Worm (Caenorhabditis elegans) whole organism, young adult: ENCODE data around the gene nhr-126.

Experiments used
- B0019.2 ChIP-seq: fragments of 200-800 bp; sonication (Bioruptor generic); conservative IDR thresholded peaks from 2 replicates; pipeline ENCODE4 v1.3.6; 2022; ENCODE audit warnings: missing genetic modification reagents, missing genetic modification characterization, missing compliant biosample characterization
- C17E4.6 ChIP-seq: fragments of 200-800 bp; sonication (Bioruptor generic); IDR thresholded peaks from 2 replicates; pipeline ENCODE4 v1.3.6; 2022; ENCODE audit warnings: missing genetic modification reagents, missing genetic modification characterization, missing compliant biosample characterization
- F10E7.11 ChIP-seq: sonication (generic microtip); optimal IDR thresholded peaks from 2 replicates; lab custom pipeline; 2017; ENCODE audit warnings: mild to moderate bottlenecking, missing genetic modification characterization, moderate library complexity, missing compliant biosample characterization
- F57C9.4 ChIP-seq: sonication (generic microtip); optimal IDR thresholded peaks from 2 replicates; lab custom pipeline; 2017; ENCODE audit warnings: mild to moderate bottlenecking, missing genetic modification characterization, missing compliant biosample characterization
- Y56A3A.18 ChIP-seq: fragments of 200-800 bp; sonication (Bioruptor generic); IDR thresholded peaks from 2 replicates; pipeline ENCODE4 v1.3.6; 2022; ENCODE audit warnings: missing genetic modification reagents, missing genetic modification characterization, missing compliant biosample characterization
- Y95B8A.8 ChIP-seq: fragments of 200-800 bp; sonication (Bioruptor generic); IDR thresholded peaks from 2 replicates; pipeline ENCODE4 v1.3.6; 2022; ENCODE audit warnings: missing genetic modification reagents, missing genetic modification characterization, missing compliant biosample characterization
- aptf-2 ChIP-seq: fragments of 200-800 bp; sonication (Bioruptor generic); conservative IDR thresholded peaks from 2 replicates; pipeline ENCODE4 v1.3.6; 2022; ENCODE audit warnings: missing genetic modification reagents, missing genetic modification characterization, missing compliant biosample characterization
- attf-5 ChIP-seq: fragments of 200-800 bp; sonication (Bioruptor generic); optimal IDR thresholded peaks from 2 replicates; lab custom pipeline; 2018; ENCODE audit warnings: mild to moderate bottlenecking, missing genetic modification characterization, missing compliant biosample characterization
- ccch-3 ChIP-seq: fragments of 200-800 bp; sonication (Bioruptor generic); optimal IDR thresholded peaks from 2 replicates; lab custom pipeline; 2018; ENCODE audit warnings: mild to moderate bottlenecking, missing genetic modification characterization, missing compliant biosample characterization
- cebp-1 ChIP-seq, 2 experiments: fragments of 200-800 bp in 1 of 2; sonication (Bioruptor generic) in 1 of 2; sonication (generic microtip) in 1 of 2; IDR thresholded peaks in 1 of 2; optimal IDR thresholded peaks in 1 of 2; 2 replicates each; pipeline versions ENCODE4 v1.3.6 to Lab custom; 2017 to 2022; ENCODE audit warnings: missing compliant biosample characterization in 2 of 2, missing genetic modification characterization in 2 of 2, mild to moderate bottlenecking in 1 of 2, missing genetic modification reagents in 1 of 2, moderate library complexity in 1 of 2
- chd-7 ChIP-seq: sonication (generic microtip); optimal IDR thresholded peaks from 2 replicates; lab custom pipeline; 2016; ENCODE audit warnings: mild to moderate bottlenecking, missing genetic modification characterization, moderate library complexity, missing compliant biosample characterization
- dox-1 ChIP-seq: fragments of 200-800 bp; sonication (Bioruptor generic); IDR thresholded peaks from 2 replicates; pipeline ENCODE4 v1.3.6; 2022; ENCODE audit warnings: missing genetic modification reagents, missing genetic modification characterization, missing compliant biosample characterization
- dpff-1 ChIP-seq: sonication (generic microtip); optimal IDR thresholded peaks from 2 replicates; lab custom pipeline; 2017; ENCODE audit warnings: mild to moderate bottlenecking, missing genetic modification characterization, missing compliant biosample characterization
- dpl-1 ChIP-seq: fragments of 150-350 bp; optimal IDR thresholded peaks from 2 replicates; lab custom pipeline; 2014; ENCODE audit warnings: missing biosample characterization, missing genetic modification reagents, missing genetic modification characterization
- egl-44 ChIP-seq: fragments of 200-800 bp; sonication (Bioruptor generic); IDR thresholded peaks from 2 replicates; pipeline ENCODE4 v1.3.6; 2022; ENCODE audit warnings: missing genetic modification reagents, missing genetic modification characterization, missing compliant biosample characterization
- egrh-3 ChIP-seq: fragments of 200-800 bp; sonication (Bioruptor generic); IDR thresholded peaks from 2 replicates; pipeline ENCODE4 v1.3.6; 2022; ENCODE audit warnings: missing genetic modification reagents, missing genetic modification characterization, missing compliant biosample characterization
- ekl-4 ChIP-seq: fragments of 200-800 bp; sonication (Bioruptor generic); IDR thresholded peaks from 2 replicates; pipeline ENCODE4 v1.3.6; 2022; ENCODE audit warnings: missing genetic modification reagents, missing genetic modification characterization, missing compliant biosample characterization
- hmg-1.2 ChIP-seq: fragments of 200-800 bp; sonication (Bioruptor generic); IDR thresholded peaks from 2 replicates; pipeline ENCODE4 v1.3.6; 2022; ENCODE audit warnings: missing genetic modification reagents, missing genetic modification characterization, missing compliant biosample characterization
- hsf-1 ChIP-seq: fragments of 200-800 bp; sonication (Bioruptor generic); IDR thresholded peaks from 2 replicates; pipeline ENCODE4 v1.3.6; 2022; ENCODE audit warnings: missing genetic modification reagents, missing genetic modification characterization, missing compliant biosample characterization
- let-526 ChIP-seq: fragments of 200-800 bp; sonication (Bioruptor generic); IDR thresholded peaks from 2 replicates; pipeline ENCODE4 v1.3.6; 2022; ENCODE audit warnings: missing genetic modification reagents, missing genetic modification characterization, missing compliant biosample characterization
- lin-26 ChIP-seq: fragments of 200-800 bp; sonication (Bioruptor generic); IDR thresholded peaks from 2 replicates; pipeline ENCODE4 v1.3.6; 2022; ENCODE audit warnings: missing genetic modification reagents, missing genetic modification characterization, missing compliant biosample characterization
- lin-40 ChIP-seq: sonication (generic microtip); optimal IDR thresholded peaks from 2 replicates; lab custom pipeline; 2016; ENCODE audit warnings: missing genetic modification characterization, mild to moderate bottlenecking, missing compliant biosample characterization, missing genotype, missing genetic modification reagents
- madf-10 ChIP-seq: sonication (generic microtip); optimal IDR thresholded peaks from 2 replicates; lab custom pipeline; 2016; ENCODE audit warnings: mild to moderate bottlenecking, missing genetic modification characterization, missing compliant biosample characterization
- madf-3 ChIP-seq: fragments of 200-800 bp; sonication (Bioruptor generic); IDR thresholded peaks from 2 replicates; pipeline ENCODE4 v1.3.6; 2022; ENCODE audit warnings: missing genetic modification reagents, missing genetic modification characterization, missing compliant biosample characterization
- mel-28 ChIP-seq: sonication (generic microtip); optimal IDR thresholded peaks from 2 replicates; lab custom pipeline; 2016; ENCODE audit warnings: borderline replicate concordance, mild to moderate bottlenecking, missing genetic modification characterization, missing compliant biosample characterization
- mxl-1 ChIP-seq: sonication (generic microtip); optimal IDR thresholded peaks from 2 replicates; lab custom pipeline; 2016; ENCODE audit warnings: missing genetic modification characterization, missing compliant biosample characterization
- nfya-1 ChIP-seq: sonication (generic microtip); optimal IDR thresholded peaks from 2 replicates; lab custom pipeline; 2017; ENCODE audit warnings: antibody characterized with exemption, missing compliant biosample characterization, missing genetic modification characterization, borderline replicate concordance; ENCODE audit not compliant: insufficient read depth
- nhr-120 ChIP-seq: fragments of 200-800 bp; sonication (Bioruptor generic); IDR thresholded peaks from 2 replicates; pipeline ENCODE4 v1.3.6; 2022; ENCODE audit warnings: missing genetic modification characterization, missing compliant biosample characterization
- nhr-179 ChIP-seq: sonication (generic microtip); optimal IDR thresholded peaks from 2 replicates; lab custom pipeline; 2016; ENCODE audit warnings: mild to moderate bottlenecking, missing genetic modification characterization, missing compliant biosample characterization
- nhr-80 ChIP-seq: sonication (generic microtip); optimal IDR thresholded peaks from 2 replicates; lab custom pipeline; 2016; ENCODE audit warnings: missing genetic modification characterization, missing compliant biosample characterization
- pha-4 ChIP-seq: fragments of 150-350 bp; sonication (generic microtip); optimal IDR thresholded peaks from 2 replicates; lab custom pipeline; 2014; ENCODE audit warnings: missing biosample characterization, missing genetic modification reagents, missing genetic modification characterization
- snpc-1.1 ChIP-seq: sonication (generic microtip); optimal IDR thresholded peaks from 2 replicates; lab custom pipeline; 2017; ENCODE audit warnings: missing genetic modification characterization, mild to moderate bottlenecking, missing compliant biosample characterization, antibody characterized with exemption, moderate library complexity, missing genotype, missing genetic modification reagents; ENCODE audit not compliant: insufficient read depth
- snpc-4 ChIP-seq, 5 experiments: fragments of 150-350 bp in 1 of 5; sonication (generic microtip) in 4 of 5; optimal IDR thresholded peaks; 2 replicates each; lab custom pipeline; 2014 to 2018; ENCODE audit warnings: missing genetic modification characterization in 5 of 5, missing biosample characterization in 3 of 5, antibody characterized with exemption in 2 of 5, mild to moderate bottlenecking in 2 of 5, missing compliant biosample characterization in 2 of 5, missing genotype in 2 of 5, moderate library complexity in 2 of 5, missing genetic modification reagents in 1 of 5
- somi-1 ChIP-seq: fragments of 200-800 bp; sonication (Bioruptor generic); optimal IDR thresholded peaks from 2 replicates; lab custom pipeline; 2018; ENCODE audit warnings: mild to moderate bottlenecking, missing genetic modification characterization, missing compliant biosample characterization
- xnd-1 ChIP-seq: sonication (generic microtip); optimal IDR thresholded peaks from 2 replicates; lab custom pipeline; 2016; ENCODE audit warnings: missing genotype, missing genetic modification reagents, missing genetic modification characterization, missing compliant biosample characterization
- zfh-2 ChIP-seq: fragments of 200-800 bp; sonication (Bioruptor generic); conservative IDR thresholded peaks from 2 replicates; pipeline ENCODE4 v1.3.6; 2022; ENCODE audit warnings: missing genetic modification reagents, missing genetic modification characterization, missing compliant biosample characterization
- zim-3 ChIP-seq: sonication (generic microtip); optimal IDR thresholded peaks from 2 replicates; lab custom pipeline; 2017; ENCODE audit warnings: mild to moderate bottlenecking, missing genetic modification characterization, moderate library complexity, missing compliant biosample characterization
- ztf-26 ChIP-seq: sonication (generic microtip); optimal IDR thresholded peaks from 2 replicates; lab custom pipeline; 2017; ENCODE audit warnings: missing genetic modification characterization, missing compliant biosample characterization
- ztf-3 ChIP-seq: fragments of 200-800 bp; sonication (Bioruptor generic); optimal IDR thresholded peaks from 2 replicates; lab custom pipeline; 2018; ENCODE audit warnings: mild to moderate bottlenecking, missing genetic modification characterization, missing compliant biosample characterization

Gene nhr-126

ce11 chrV:2250126-2250590 is 21.3 kb downstream of the nhr-126 start, which contains the start of gene cyp-33C7 (continued):
- TF ChIP-seq mel-28 (tag; lab: Kevin White, UChicago) (no peak), ztf-3 (no peak), Y95B8A.8 (GFP tag; lab: Robert Waterston, UW) (no peak), dpl-1 (GFP tag; lab: Kevin White, UChicago) (no peak), ztf-26 (tag; lab: Kevin White, UChicago) (no peak), mxl-1 (tag; lab: Kevin White, UChicago) (no peak), nhr-179 (tag; lab: Kevin White, UChicago) (no peak), egrh-3 (GFP tag; lab: Robert Waterston, UW) (no peak), ccch-3 (GFP tag; lab: Kevin White, UChicago) (no peak), hmg-1.2 (GFP tag; lab: Robert Waterston, UW) (peak; percentile 18; the same call in 1 of the 2 replicates), xnd-1 (tag; lab: Kevin White, UChicago) (no peak), nfya-1 (tag; lab: Kevin White, UChicago) (no peak), lin-26 (no peak), Y56A3A.18 (GFP tag; lab: Robert Waterston, UW) (no peak), cebp-1 (GFP tag; IDR thresholded peaks at IDR 0.05; lab: Robert Waterston, UW) (peak; percentile 95), cebp-1 (tag; optimal IDR thresholded peaks at IDR 0.05; lab: Kevin White, UChicago) (peak; percentile 96), dox-1 (0 out of 2 replicates have a peak, but pooled peaks have one; percentile 46), madf-3 (GFP tag; lab: Robert Waterston, UW) (no peak), attf-5 (GFP tag; lab: Kevin White, UChicago) (peak; percentile 56), F10E7.11 (no peak), madf-10 (tag; lab: Kevin White, UChicago) (no peak), snpc-1.1 (tag; lab: Kevin White, UChicago) (no peak), pha-4 (tag; lab: Kevin White, UChicago) (peak; percentile 62), aptf-2 (GFP tag; lab: Robert Waterston, UW) (no peak), somi-1 (GFP tag; lab: Kevin White, UChicago) (no peak), egl-44 (GFP tag; lab: Robert Waterston, UW) (no peak), let-526 (no peak), zim-3 (tag; lab: Kevin White, UChicago) (no peak), dpff-1 (no peak), B0019.2 (GFP tag; lab: Robert Waterston, UW) (no peak), snpc-4 (GFP tag; optimal IDR thresholded peaks at IDR 0.05; lab: Kevin White, UChicago) (no peak), snpc-4 (tag; optimal IDR thresholded peaks at IDR 0.05; lab: Kevin White, UChicago) (no peak), C17E4.6 (GFP tag; lab: Robert Waterston, UW) (no peak)
- TF ChIP-seq, all 124 proteins: peak for 9

- peak; percentile 31 for TF ChIP-seq nhr-80
- no peak for TF ChIP-seq hsf-1 (GFP tag; lab: Robert Waterston, UW)
- TF ChIP-seq, all 124 proteins: peak for 1
Measured at ce11 chrV:2251774-2252173, 22.9 kb downstream of the nhr-126 start.

DNA sequence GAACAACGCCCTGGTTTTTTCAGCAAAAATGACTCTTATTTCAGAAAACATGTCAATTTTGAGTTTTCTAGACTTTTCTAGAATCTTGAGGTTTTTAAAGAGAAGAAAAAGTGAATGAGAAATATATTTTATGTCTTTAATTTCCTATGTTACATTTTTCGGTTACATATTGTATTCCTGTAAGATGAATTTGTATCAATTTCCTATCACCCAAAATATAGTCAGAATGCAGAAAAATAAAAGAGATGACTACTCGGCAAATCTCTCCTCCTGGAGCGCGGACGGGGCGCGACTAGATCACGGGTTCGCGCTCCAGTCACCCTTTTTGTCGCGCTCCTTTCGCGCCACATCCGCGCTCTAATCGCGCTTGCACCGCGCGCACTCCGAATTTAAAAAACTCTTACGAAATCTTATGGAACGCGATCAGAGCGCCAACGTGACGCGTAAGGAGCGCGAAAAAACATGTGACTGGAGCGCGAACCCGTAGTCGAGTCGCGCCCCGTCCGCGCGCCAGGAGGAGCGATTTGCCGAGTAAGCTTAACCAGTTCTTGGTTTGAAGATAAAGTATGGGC is 25.8 kb downstream of the nhr-126 start, which contains the start of gene str-253:
TSS of gene str-253 (minus strand) at position 51 of the 572 bp plus-strand sequence.
- no peak for TF ChIP-seq lin-40
- no peak for TF ChIP-seq lin-26
- TF ChIP-seq F57C9.4 (tag; lab: Kevin White, UChicago), result no peak
- no peak for TF ChIP-seq nhr-120
- TF ChIP-seq madf-3 (GFP tag; lab: Robert Waterston, UW), result no peak
- no peak for TF ChIP-seq cebp-1 (GFP tag; IDR thresholded peaks at IDR 0.05; lab: Robert Waterston, UW)
- peak; percentile 35 for TF ChIP-seq cebp-1 (tag; optimal IDR thresholded peaks at IDR 0.05; lab: Kevin White, UChicago)
- TF ChIP-seq chd-7 (tag; lab: Kevin White, UChicago), result no peak
- TF ChIP-seq Y95B8A.8 (GFP tag; lab: Robert Waterston, UW), result no peak
- TF ChIP-seq zfh-2 (GFP tag; lab: Robert Waterston, UW), result peak; percentile 68
- TF ChIP-seq ekl-4 (GFP tag; lab: Robert Waterston, UW), result no peak
